Worm (Caenorhabditis elegans) whole organism, L1 larva: ENCODE results near the gene fshr-1.

ENCODE experiments used
- ceh-63 ChIP-seq: fragments of 200-800 bp; sonication (Bioruptor generic); optimal IDR thresholded peaks from 2 replicates; lab custom pipeline; 2018; ENCODE audit warnings: mild to moderate bottlenecking, missing genetic modification characterization, missing compliant biosample characterization
- irx-1 ChIP-seq: sonication (generic microtip); optimal IDR thresholded peaks from 2 replicates; lab custom pipeline; 2016; ENCODE audit warnings: missing genetic modification characterization, missing compliant biosample characterization
- sox-4 ChIP-seq: sonication (generic microtip); optimal IDR thresholded peaks from 2 replicates; lab custom pipeline; 2016; ENCODE audit warnings: missing genetic modification characterization, missing compliant biosample characterization

DNA sequence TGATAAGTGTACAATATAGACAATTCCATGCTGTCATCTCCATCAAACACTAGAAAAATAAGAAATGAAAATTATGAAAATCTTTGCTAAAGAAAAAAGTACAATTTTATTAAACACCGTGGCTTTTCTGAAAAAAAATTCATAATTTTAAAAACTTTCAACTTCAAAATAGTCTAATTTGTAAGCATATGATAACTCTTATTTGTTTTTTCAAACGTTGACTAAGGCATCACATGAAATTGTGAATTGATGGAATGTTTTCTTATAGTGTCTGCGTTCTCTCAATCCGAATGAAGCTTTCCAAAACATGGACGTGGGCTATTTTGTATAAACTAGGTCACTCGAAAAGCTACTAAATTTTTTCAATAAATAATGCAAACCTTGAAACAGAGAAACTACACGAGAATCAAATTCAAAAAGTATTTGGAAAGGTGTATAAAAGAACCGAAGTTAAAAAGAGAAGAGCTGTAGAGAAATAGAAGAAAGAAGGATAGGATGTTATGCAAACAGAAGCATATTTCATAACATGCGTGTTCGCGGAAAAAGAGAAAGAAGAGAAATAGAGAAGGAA, 3.6 kb upstream of the fshr-1 start, which contains the start of gene clp-9:
- TF ChIP-seq sox-4 (tag; lab: Kevin White, UChicago) (no peak), irx-1 (tag; lab: Kevin White, UChicago) (no peak), ceh-63 (GFP tag; lab: Kevin White, UChicago) (no peak)
